Worm (Caenorhabditis elegans): ENCODE measurements around the gene B0432.14.
A peak's percentile ranks its signal among the peaks of the same experiment; 100 is the strongest.

The B0432.14 gene

DNA sequence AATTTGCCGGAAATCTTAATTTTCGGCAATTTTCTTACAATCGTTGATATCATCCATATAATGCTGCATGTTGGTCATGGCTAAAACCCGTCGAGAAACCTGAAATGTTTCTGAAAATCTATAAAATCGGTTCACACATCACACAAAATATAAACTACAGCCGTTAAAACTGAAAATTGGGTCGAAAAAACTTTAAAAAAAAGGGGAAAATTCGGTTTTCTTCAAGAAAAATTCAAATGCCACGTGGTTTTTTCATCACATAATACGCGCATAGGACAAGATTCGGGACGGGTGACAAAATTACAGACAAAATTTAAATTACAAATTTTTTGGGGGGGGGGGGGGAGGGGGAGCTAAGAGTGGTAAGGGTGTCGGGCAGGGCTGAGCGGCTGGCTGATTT is 31.5 kb upstream of the B0432.14 start, which contains the start of gene Y43H11AL.1:
Gene Y43H11AL.1, minus strand, starts transcription at position 101 of the 400 bp plus-strand sequence.
- no peak for TF ChIP-seq aptf-3 (GFP tag; IDR thresholded peaks at IDR 0.05)
- TF ChIP-seq B0336.3 (GFP tag; IDR thresholded peaks at IDR 0.05) = no peak
- TF ChIP-seq atf-7 (tag; optimal IDR thresholded peaks at IDR 0.05) = no peak
- no peak for TF ChIP-seq madf-6 (GFP tag; IDR thresholded peaks at IDR 0.05)

DNA sequence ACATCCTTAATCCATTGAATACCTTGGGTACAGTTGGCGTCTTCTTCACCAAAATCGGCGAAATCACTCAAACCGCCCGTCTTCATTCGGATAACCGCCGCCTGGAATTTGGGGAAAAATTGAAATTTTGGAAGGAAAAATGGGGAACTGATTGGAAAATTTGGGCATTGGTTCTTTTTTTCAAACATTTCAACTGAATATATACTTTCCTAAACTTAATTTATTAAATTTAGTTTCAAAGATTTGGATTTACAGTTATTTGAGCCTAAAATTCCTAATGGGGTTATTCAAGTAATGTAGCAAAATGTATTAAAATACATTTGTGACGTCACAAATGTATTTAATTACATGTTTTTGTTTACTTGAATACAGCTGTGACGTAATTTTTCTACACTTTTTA is 26.4 kb upstream of the B0432.14 start, which contains the start of gene laat-1:
Gene laat-1, minus strand, starts transcription at position 101 of the 400 bp plus-strand sequence.
- TF ChIP-seq bed-1 (GFP tag; IDR thresholded peaks at IDR 0.05) (0 out of 2 replicates have a peak, but pooled peaks have one; percentile 22), hmg-20 (GFP tag; IDR thresholded peaks at IDR 0.05) (no peak)

- TF ChIP-seq ztf-22 (GFP tag; optimal IDR thresholded peaks at IDR 0.05) (no peak), nhr-80 (tag; optimal IDR thresholded peaks at IDR 0.05) (peak; percentile 72), fkh-3 (tag; optimal IDR thresholded peaks at IDR 0.05) (no peak), ceh-79 (tag; optimal IDR thresholded peaks at IDR 0.05) (no peak), hlh-26 (GFP tag; conservative IDR thresholded peaks at IDR 0.05) (no peak), sdz-38 (tag; optimal IDR thresholded peaks at IDR 0.05) (no peak), ceh-58 (GFP tag; IDR thresholded peaks at IDR 0.05) (no peak)
Measured at ce11 chrII:240043-240442, 24.1 kb upstream of the B0432.14 start.

ce11 chrII:247736-248135 is 16.4 kb upstream of the B0432.14 start:
- TF ChIP-seq nhr-27 (tag; optimal IDR thresholded peaks at IDR 0.05) (no peak), pha-4 (tag; optimal IDR thresholded peaks at IDR 0.05) (no peak), sea-2 (GFP tag; IDR thresholded peaks at IDR 0.05) (no peak), aptf-3 (GFP tag; IDR thresholded peaks at IDR 0.05) (no peak), lag-1 (GFP tag; IDR thresholded peaks at IDR 0.05) (no peak), dox-1 (GFP tag; IDR thresholded peaks at IDR 0.05) (no peak), mel-28 (tag; optimal IDR thresholded peaks at IDR 0.05; ENCODE audit: borderline replicate concordance) (no peak), lin-54 (GFP tag; optimal IDR thresholded peaks at IDR 0.05) (no peak)

DNA sequence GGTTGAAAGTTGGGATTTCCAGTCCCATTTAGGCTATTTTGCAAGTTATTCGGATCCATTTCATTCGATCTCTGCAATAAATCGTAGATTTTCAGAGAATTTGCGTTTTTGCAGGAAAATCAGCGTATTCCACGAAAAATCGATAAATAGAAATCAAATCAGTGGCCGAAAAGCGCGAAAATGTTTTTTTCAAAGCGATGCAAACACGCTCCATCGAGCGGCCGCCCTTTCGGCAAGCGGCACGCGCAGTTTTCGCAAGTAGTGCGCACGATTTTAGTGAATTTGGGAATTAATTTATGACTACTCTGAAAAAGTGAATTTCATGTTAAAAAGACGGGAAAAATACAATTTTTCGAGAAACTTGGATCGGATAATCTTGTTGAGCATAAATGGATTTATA is 9.0 kb upstream of the B0432.14 start:
- no peak for TF ChIP-seq lag-1 (GFP tag; IDR thresholded peaks at IDR 0.05)
- peak; percentile 85 for TF ChIP-seq ceh-91 (GFP tag; IDR thresholded peaks at IDR 0.05)
- TF ChIP-seq F10E7.11 (tag; optimal IDR thresholded peaks at IDR 0.05) = no peak
- no peak for TF ChIP-seq lin-26 (GFP tag; IDR thresholded peaks at IDR 0.05)
- peak; percentile 41; the same call in 1 of the 2 replicates for TF ChIP-seq madf-3 (GFP tag; IDR thresholded peaks at IDR 0.05)
- no peak for TF ChIP-seq dpff-1 (tag; optimal IDR thresholded peaks at IDR 0.05)
- TF ChIP-seq tbx-9 (tag; optimal IDR thresholded peaks at IDR 0.05; ENCODE audit: borderline replicate concordance) = no peak
- TF ChIP-seq lir-1 (GFP tag; conservative IDR thresholded peaks at IDR 0.05) = peak; percentile 87
- TF ChIP-seq snpc-4 (GFP tag; optimal IDR thresholded peaks at IDR 0.05) = peak; percentile 14
- TF ChIP-seq snpc-4 (tag; optimal IDR thresholded peaks at IDR 0.05) = peak in 2 of 4 experiments; percentile 57 to 86
- TF ChIP-seq ztf-3 (GFP tag; optimal IDR thresholded peaks at IDR 0.05) = no peak
- peak; percentile 91 for TF ChIP-seq lin-54 (GFP tag; optimal IDR thresholded peaks at IDR 0.05)
- TF ChIP-seq F57A8.1 (GFP tag; optimal IDR thresholded peaks at IDR 0.05) = peak; percentile 13
- TF ChIP-seq him-1 (tag; optimal IDR thresholded peaks at IDR 0.05) = peak; percentile 41
- TF ChIP-seq unc-130 (GFP tag; optimal IDR thresholded peaks at IDR 0.05) = peak; percentile 75
- no peak for TF ChIP-seq sptf-2 (GFP tag; optimal IDR thresholded peaks at IDR 0.05)
- peak; percentile 59; the same call in 1 of the 2 replicates for TF ChIP-seq cebp-1 (GFP tag; IDR thresholded peaks at IDR 0.05)
- no peak for TF ChIP-seq cebp-1 (tag; optimal IDR thresholded peaks at IDR 0.05)
- peak; percentile 51 for TF ChIP-seq rpc-1 (optimal IDR thresholded peaks at IDR 0.05)
- TF ChIP-seq rpc-1 (tag; optimal IDR thresholded peaks at IDR 0.05) = no peak
- TF ChIP-seq dpl-1 (GFP tag; optimal IDR thresholded peaks at IDR 0.05) = peak; percentile 79
- no peak for TF ChIP-seq bed-2 (GFP tag; IDR thresholded peaks at IDR 0.05)
- no peak for TF ChIP-seq egl-18 (GFP tag; IDR thresholded peaks at IDR 0.05)
- TF ChIP-seq hrde-1 (tag; optimal IDR thresholded peaks at IDR 0.05; ENCODE audit: borderline replicate concordance) = peak; percentile 28
- peak; percentile 92 for TF ChIP-seq K11D2.4 (GFP tag; IDR thresholded peaks at IDR 0.05)
- TF ChIP-seq die-1 (tag; optimal IDR thresholded peaks at IDR 0.05) = peak; percentile 23

All from whole organism, young adult.